Worm (Caenorhabditis elegans): ENCODE measurements around the gene dlat-1.

DNA sequence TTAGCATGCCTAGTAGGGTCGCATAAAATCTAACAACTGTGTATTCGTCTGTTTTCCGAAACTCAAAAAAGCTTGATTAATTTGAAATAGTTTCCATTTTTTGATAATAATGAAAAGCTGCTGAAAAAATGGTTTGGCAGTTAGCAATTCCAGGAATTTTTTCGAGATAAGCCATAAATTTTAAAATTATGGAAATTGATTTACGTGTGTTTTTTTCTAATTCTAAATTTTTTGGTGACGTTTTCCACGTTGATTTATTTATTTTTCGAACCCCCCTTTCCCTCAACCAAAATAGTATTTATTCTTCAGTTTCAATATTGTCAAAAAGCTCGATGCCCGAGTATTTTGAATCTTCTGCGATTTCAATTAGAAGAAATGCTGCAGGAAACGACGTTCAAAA is 18.2 kb downstream of the dlat-1 start, which contains the start of gene F23B12.1:
- TF ChIP-seq nhr-28 (tag; optimal IDR thresholded peaks at IDR 0.05) (no peak), nhr-12 (tag; optimal IDR thresholded peaks at IDR 0.05) (no peak)

All from whole organism, L1 larva.